Fruit fly (Drosophila melanogaster): ENCODE data around the gene Acer.
A peak's percentile ranks its signal among the peaks of the same experiment; 100 is the strongest.

DNA sequence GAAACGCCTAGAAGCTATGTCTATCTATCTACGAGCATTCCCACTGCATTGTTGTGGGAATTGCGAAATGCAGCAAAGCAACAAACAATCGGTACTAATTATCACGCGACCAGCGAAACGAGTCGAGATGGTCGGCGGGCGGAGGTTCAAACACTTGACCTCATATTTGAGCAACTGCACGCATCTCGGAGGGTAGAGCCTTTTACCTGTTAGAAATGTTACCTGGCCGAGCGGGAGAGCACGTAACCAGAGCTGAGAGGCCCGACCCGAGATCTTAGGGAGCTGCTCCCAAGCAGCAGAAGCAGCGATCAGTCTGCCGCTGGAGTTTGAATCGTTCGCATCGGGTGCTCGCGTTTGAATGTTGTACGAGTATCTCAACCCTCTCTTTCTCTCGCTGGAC is 43.4 kb upstream of the Acer start:
- TF ChIP-seq inv (GFP tag; IDR thresholded peaks at IDR 0.05; ENCODE audit: partially characterized antibody) (no peak), sens-2 (GFP tag; IDR thresholded peaks at IDR 0.05) (no peak), Aef1 (GFP tag; IDR thresholded peaks at IDR 0.05) (no peak), CG17328 (GFP tag; IDR thresholded peaks at IDR 0.05) (0 out of 2 replicates have a peak, but pooled peaks have one; percentile 12), CG1233 (GFP tag; optimal IDR thresholded peaks at IDR 0.05) (no peak), hkb (optimal IDR thresholded peaks at IDR 0.05) (no peak), hkb (GFP tag; IDR thresholded peaks at IDR 0.05) (no peak), ERR (GFP tag; optimal IDR thresholded peaks at IDR 0.05) (no peak), sna (GFP tag; IDR thresholded peaks at IDR 0.05; ENCODE audit: partially characterized antibody) (no peak), schlank (tag; optimal IDR thresholded peaks at IDR 0.05) (no peak), CG17359 (tag; optimal IDR thresholded peaks at IDR 0.05) (no peak), Tbp (GFP tag; optimal IDR thresholded peaks at IDR 0.05) (no peak), Mad (GFP tag; optimal IDR thresholded peaks at IDR 0.05) (no peak), luna (GFP tag; optimal IDR thresholded peaks at IDR 0.05) (no peak)
